Worm (Caenorhabditis elegans): ENCODE measurements around the gene F25B4.4.

DNA sequence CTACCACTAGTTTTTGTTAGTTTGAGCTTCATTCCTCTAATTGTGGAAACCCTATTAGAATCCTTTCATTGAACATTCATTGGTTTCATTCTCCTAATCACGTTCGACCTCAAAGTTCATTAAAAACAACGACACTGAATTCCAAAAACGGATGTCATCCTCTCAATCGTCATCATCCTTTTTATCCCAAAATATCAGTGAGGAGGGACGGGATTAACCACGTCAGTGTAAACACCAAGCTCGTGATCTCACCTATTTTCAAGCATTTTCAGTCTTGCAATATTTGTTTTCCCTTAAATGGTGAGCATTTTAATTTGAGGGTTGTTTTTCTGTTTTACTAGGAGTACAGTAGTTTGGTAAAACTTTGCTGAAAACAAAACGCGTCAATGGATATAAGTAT, 19.8 kb downstream of the F25B4.4 start:
- TF ChIP-seq nhr-76 (tag; optimal IDR thresholded peaks at IDR 0.05), result no peak
- no peak for TF ChIP-seq ztf-11 (tag; optimal IDR thresholded peaks at IDR 0.05)
- no peak for TF ChIP-seq lin-32 (GFP tag; optimal IDR thresholded peaks at IDR 0.05)

All from whole organism, mixed stage, embryonic.